Worm (Caenorhabditis elegans): ENCODE data around the gene rab-21.
A peak's percentile ranks its signal among the peaks of the same experiment; 100 is the strongest.

The rab-21 gene

ce11 chrII:8668871-8669270 lies 45.9 kb downstream of the rab-21 start:
- no peak for TF ChIP-seq efl-1 (optimal IDR thresholded peaks at IDR 0.05)
- TF ChIP-seq efl-1 (GFP tag; optimal IDR thresholded peaks at IDR 0.05 in 1 of 2): peak in 1 of 2 experiments; percentile 74
- TF ChIP-seq unc-62 (GFP tag; optimal IDR thresholded peaks at IDR 0.05): no peak

- TF ChIP-seq grh-1 (GFP tag; IDR thresholded peaks at IDR 0.05) (no peak), mdl-1 (tag; optimal IDR thresholded peaks at IDR 0.05) (no peak), elt-3 (tag; optimal IDR thresholded peaks at IDR 0.05) (no peak), elt-2 (tag; optimal IDR thresholded peaks at IDR 0.05) (no peak), jun-1 (tag; optimal IDR thresholded peaks at IDR 0.05) (no peak), fkh-10 (GFP tag; optimal IDR thresholded peaks at IDR 0.05) (no peak), nhr-19 (GFP tag; conservative IDR thresholded peaks at IDR 0.05) (no peak), blmp-1 (tag; optimal IDR thresholded peaks at IDR 0.05) (no peak), efl-3 (GFP tag; optimal IDR thresholded peaks at IDR 0.05) (no peak)
Measured at ce11 chrII:8664533-8664932, 50.3 kb downstream of the rab-21 start, which contains the start of gene etc-1. Gene etc-1 (plus strand): TSS chrII:8664833.

Data from whole organism, L1 larva.